Worm (Caenorhabditis elegans) whole organism, L2 larva: Measurements from ENCODE around the gene etr-1.

Experiments used
- blmp-1 ChIP-seq: sonication (generic microtip); optimal IDR thresholded peaks from 2 replicates; lab custom pipeline; 2017; ENCODE audit warnings: missing genetic modification characterization, mild to moderate bottlenecking, missing compliant biosample characterization, antibody characterized with exemption, moderate library complexity; ENCODE audit not compliant: insufficient read depth
- elt-3 ChIP-seq: sonication (generic microtip); optimal IDR thresholded peaks from 2 replicates; lab custom pipeline; 2017; ENCODE audit warnings: missing biosample characterization, missing genetic modification characterization
- nhr-12 ChIP-seq: fragments of 150-350 bp; optimal IDR thresholded peaks from 2 replicates; lab custom pipeline; 2014; ENCODE audit warnings: missing biosample characterization, missing genetic modification characterization
- nhr-21 ChIP-seq: fragments of 150-350 bp; optimal IDR thresholded peaks from 2 replicates; lab custom pipeline; 2014; ENCODE audit warnings: missing biosample characterization, missing genetic modification characterization

DNA sequence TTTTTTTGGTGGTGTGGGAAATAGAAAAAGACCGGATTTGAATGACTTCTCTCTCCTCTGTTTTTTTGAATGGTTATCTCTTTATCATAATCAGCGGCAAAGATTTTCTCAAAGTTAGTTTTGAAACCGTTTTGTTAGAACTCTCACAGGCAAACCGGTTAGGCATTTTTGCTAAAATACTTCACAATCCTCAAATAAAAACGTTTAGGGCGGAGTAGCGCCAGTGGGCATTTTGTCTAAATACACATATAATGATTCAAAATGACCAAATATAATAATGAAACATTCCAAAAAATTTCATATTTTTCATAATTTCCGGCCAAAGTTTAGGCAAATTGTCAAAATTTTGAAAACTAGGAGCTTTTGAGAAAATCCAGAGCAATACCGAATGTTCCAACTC is 13.7 kb downstream of the etr-1 start, which contains the start of gene T01D1.3:
- TF ChIP-seq nhr-21 (tag; lab: Kevin White, UChicago) (no peak), blmp-1 (no peak), nhr-12 (tag; lab: Kevin White, UChicago) (no peak), elt-3 (tag; lab: Kevin White, UChicago) (no peak)
